Worm (Caenorhabditis elegans) whole organism, late embryonic: ENCODE results near the gene T01D3.3.

ENCODE experiments used
- C08G9.2 ChIP-seq: sonication (generic microtip); optimal IDR thresholded peaks from 2 replicates; lab custom pipeline; 2016; ENCODE audit warnings: mild to moderate bottlenecking, missing genetic modification characterization, moderate library complexity, missing compliant biosample characterization
- C38D4.7 ChIP-seq: fragments of 200-800 bp; sonication (Bioruptor generic); optimal IDR thresholded peaks from 2 replicates; lab custom pipeline; 2018; ENCODE audit warnings: mild to moderate bottlenecking, missing genetic modification characterization, moderate library complexity, missing compliant biosample characterization
- F13H6.1 ChIP-seq: sonication (generic microtip); optimal IDR thresholded peaks from 2 replicates; lab custom pipeline; 2016; ENCODE audit warnings: missing genetic modification characterization, missing compliant biosample characterization
- K09A11.1 ChIP-seq: sonication (generic microtip); optimal IDR thresholded peaks from 2 replicates; lab custom pipeline; 2017; ENCODE audit warnings: antibody characterized with exemption, mild to moderate bottlenecking, missing genetic modification characterization, missing compliant biosample characterization; ENCODE audit not compliant: insufficient read depth
- T23F11.4 ChIP-seq: fragments of 200-800 bp; sonication (Bioruptor generic); optimal IDR thresholded peaks from 2 replicates; lab custom pipeline; 2018; ENCODE audit warnings: mild to moderate bottlenecking, missing genetic modification characterization, missing compliant biosample characterization
- ahr-1 ChIP-seq: sonication (generic microtip); optimal IDR thresholded peaks from 2 replicates; lab custom pipeline; 2016; ENCODE audit warnings: missing genetic modification characterization, missing compliant biosample characterization
- ama-1 ChIP-seq: fragments of 150-350 bp; optimal IDR thresholded peaks from 2 replicates; lab custom pipeline; 2014
- ceh-14 ChIP-seq: sonication (generic microtip); optimal IDR thresholded peaks from 2 replicates; lab custom pipeline; 2016; ENCODE audit warnings: missing genotype, missing genetic modification characterization, missing compliant biosample characterization
- ceh-22 ChIP-seq: sonication (generic microtip); optimal IDR thresholded peaks from 2 replicates; lab custom pipeline; 2017; ENCODE audit warnings: missing biosample characterization, missing genetic modification characterization
- ceh-30 ChIP-seq: fragments of 150-350 bp; optimal IDR thresholded peaks from 2 replicates; lab custom pipeline; 2014; ENCODE audit warnings: missing biosample characterization, missing genetic modification characterization
- ceh-34 ChIP-seq: sonication (generic microtip); optimal IDR thresholded peaks from 2 replicates; lab custom pipeline; 2016; ENCODE audit warnings: mild to moderate bottlenecking, missing genetic modification characterization, missing compliant biosample characterization
- ceh-45 ChIP-seq: fragments of 200-800 bp; sonication (Bioruptor generic); IDR thresholded peaks from 2 replicates; pipeline ENCODE4 v1.3.6; 2022; ENCODE audit warnings: missing genetic modification reagents, missing genetic modification characterization, missing compliant biosample characterization
- ceh-48 ChIP-seq: sonication (generic microtip); optimal IDR thresholded peaks from 2 replicates; lab custom pipeline; 2016; ENCODE audit warnings: missing genetic modification characterization, inconsistent platforms, missing compliant biosample characterization
- ceh-6 ChIP-seq: fragments of 200-800 bp; sonication (Bioruptor generic); optimal IDR thresholded peaks from 2 replicates; lab custom pipeline; 2018; ENCODE audit warnings: mild to moderate bottlenecking, missing genetic modification characterization, missing compliant biosample characterization
- ceh-9 ChIP-seq: sonication (generic microtip); optimal IDR thresholded peaks from 2 replicates; lab custom pipeline; 2016; ENCODE audit warnings: mild to moderate bottlenecking, missing genetic modification characterization, inconsistent platforms, missing compliant biosample characterization
- che-1 ChIP-seq: sonication (generic microtip); optimal IDR thresholded peaks from 2 replicates; lab custom pipeline; 2016; ENCODE audit warnings: mild to moderate bottlenecking, missing genetic modification characterization, missing compliant biosample characterization
- dve-1 ChIP-seq: sonication (generic microtip); optimal IDR thresholded peaks from 2 replicates; lab custom pipeline; 2017; ENCODE audit warnings: antibody characterized with exemption, mild to moderate bottlenecking, missing genetic modification characterization, missing compliant biosample characterization
- elt-4 ChIP-seq: sonication (generic microtip); optimal IDR thresholded peaks from 2 replicates; lab custom pipeline; 2016; ENCODE audit warnings: missing genetic modification characterization, missing compliant biosample characterization
- ets-4 ChIP-seq: sonication (generic microtip); optimal IDR thresholded peaks from 2 replicates; lab custom pipeline; 2016; ENCODE audit warnings: missing genetic modification characterization, missing compliant biosample characterization
- fkh-10 ChIP-seq: fragments of 150-350 bp; optimal IDR thresholded peaks from 2 replicates; lab custom pipeline; 2014; ENCODE audit warnings: missing biosample characterization, missing genetic modification reagents, missing genetic modification characterization
- fkh-6 ChIP-seq: sonication (generic microtip); optimal IDR thresholded peaks from 2 replicates; lab custom pipeline; 2016; ENCODE audit warnings: missing genetic modification characterization, missing compliant biosample characterization
- gmeb-2 ChIP-seq: sonication (generic microtip); optimal IDR thresholded peaks from 2 replicates; lab custom pipeline; 2016; ENCODE audit warnings: missing genetic modification characterization, inconsistent platforms, missing compliant biosample characterization
- hlh-13 ChIP-seq: fragments of 200-800 bp; sonication (Bioruptor generic); optimal IDR thresholded peaks from 2 replicates; lab custom pipeline; 2018; ENCODE audit warnings: mild to moderate bottlenecking, missing genetic modification characterization, missing compliant biosample characterization
- hlh-15 ChIP-seq: sonication (generic microtip); optimal IDR thresholded peaks from 2 replicates; lab custom pipeline; 2016; ENCODE audit warnings: missing genetic modification characterization, missing compliant biosample characterization
- hlh-30 ChIP-seq: sonication (generic microtip); optimal IDR thresholded peaks from 2 replicates; lab custom pipeline; 2017; ENCODE audit warnings: antibody characterized with exemption, missing genetic modification characterization, missing compliant biosample characterization; ENCODE audit not compliant: insufficient read depth
- hlh-6 ChIP-seq: sonication (generic microtip); optimal IDR thresholded peaks from 2 replicates; lab custom pipeline; 2016; ENCODE audit warnings: missing genotype, missing genetic modification characterization, missing compliant biosample characterization
- lim-6 ChIP-seq: sonication (generic microtip); optimal IDR thresholded peaks from 2 replicates; lab custom pipeline; 2016; ENCODE audit warnings: missing genetic modification characterization, missing compliant biosample characterization
- lin-11 ChIP-seq: fragments of 200-800 bp; sonication (Bioruptor generic); optimal IDR thresholded peaks from 2 replicates; lab custom pipeline; 2018; ENCODE audit warnings: mild to moderate bottlenecking, missing genetic modification characterization, missing compliant biosample characterization
- madf-2 ChIP-seq: sonication (generic microtip); optimal IDR thresholded peaks from 2 replicates; lab custom pipeline; 2017; ENCODE audit warnings: missing genetic modification characterization, missing compliant biosample characterization
- mec-3 ChIP-seq: sonication (generic microtip); optimal IDR thresholded peaks from 2 replicates; lab custom pipeline; 2016; ENCODE audit warnings: borderline replicate concordance, missing genetic modification characterization, missing compliant biosample characterization
- nfya-1 ChIP-seq: sonication (generic microtip); optimal IDR thresholded peaks from 2 replicates; lab custom pipeline; 2017; ENCODE audit warnings: missing genetic modification characterization, mild to moderate bottlenecking, missing compliant biosample characterization, antibody characterized with exemption, moderate library complexity
- nhr-11 ChIP-seq: fragments of 150-350 bp; optimal IDR thresholded peaks from 2 replicates; lab custom pipeline; 2014; ENCODE audit warnings: missing biosample characterization, missing genetic modification characterization
- nhr-232 ChIP-seq: sonication (generic microtip); optimal IDR thresholded peaks from 2 replicates; lab custom pipeline; 2016; ENCODE audit warnings: missing genetic modification characterization, missing compliant biosample characterization
- npax-4 ChIP-seq: sonication (generic microtip); optimal IDR thresholded peaks from 2 replicates; lab custom pipeline; 2016; ENCODE audit warnings: missing genetic modification characterization, missing compliant biosample characterization
- pag-3 ChIP-seq: sonication (generic microtip); optimal IDR thresholded peaks from 2 replicates; lab custom pipeline; 2016; ENCODE audit warnings: missing compliant biosample characterization, missing genetic modification characterization, borderline replicate concordance
- pat-9 ChIP-seq: fragments of 200-800 bp; sonication (Bioruptor generic); optimal IDR thresholded peaks from 2 replicates; lab custom pipeline; 2018; ENCODE audit warnings: mild to moderate bottlenecking, missing genetic modification characterization, moderate library complexity, missing compliant biosample characterization
- pqm-1 ChIP-seq: sonication (generic microtip); optimal IDR thresholded peaks from 2 replicates; lab custom pipeline; 2016; ENCODE audit warnings: missing genetic modification characterization, missing compliant biosample characterization
- ref-2 ChIP-seq: sonication (generic microtip); optimal IDR thresholded peaks from 2 replicates; lab custom pipeline; 2016; ENCODE audit warnings: missing genetic modification characterization, missing compliant biosample characterization
- rnt-1 ChIP-seq: sonication (generic microtip); optimal IDR thresholded peaks from 2 replicates; lab custom pipeline; 2016; ENCODE audit warnings: missing genetic modification characterization, missing compliant biosample characterization
- sox-2 ChIP-seq: fragments of 200-800 bp; sonication (Bioruptor generic); IDR thresholded peaks from 2 replicates; pipeline ENCODE4 v1.3.6; 2022; ENCODE audit warnings: missing genetic modification reagents, missing genetic modification characterization, missing compliant biosample characterization
- sox-4 ChIP-seq: sonication (generic microtip); optimal IDR thresholded peaks from 2 replicates; lab custom pipeline; 2017; ENCODE audit warnings: mild to moderate bottlenecking, missing genetic modification characterization, inconsistent platforms, missing compliant biosample characterization
- syd-9 ChIP-seq: sonication (generic microtip); optimal IDR thresholded peaks from 2 replicates; lab custom pipeline; 2016; ENCODE audit warnings: mild to moderate bottlenecking, missing genetic modification characterization, moderate library complexity, missing compliant biosample characterization
- tbx-2 ChIP-seq: sonication (generic microtip); optimal IDR thresholded peaks from 2 replicates; lab custom pipeline; 2016; ENCODE audit warnings: missing genetic modification characterization, missing compliant biosample characterization
- tbx-7 ChIP-seq: sonication (generic microtip); optimal IDR thresholded peaks from 2 replicates; lab custom pipeline; 2016; ENCODE audit warnings: missing genotype, missing genetic modification characterization, missing compliant biosample characterization
- unc-3 ChIP-seq, 2 experiments: fragments of 200-800 bp in 1 of 2; sonication (Bioruptor generic) in 1 of 2; sonication (generic microtip) in 1 of 2; conservative IDR thresholded peaks in 1 of 2; optimal IDR thresholded peaks in 1 of 2; 2 replicates each; pipeline versions ENCODE4 v1.3.6 to Lab custom; 2016 to 2022; ENCODE audit warnings: missing compliant biosample characterization in 2 of 2, missing genetic modification characterization in 2 of 2, missing genetic modification reagents in 1 of 2
- unc-55 ChIP-seq: sonication (generic microtip); optimal IDR thresholded peaks from 2 replicates; lab custom pipeline; 2017; ENCODE audit warnings: missing biosample characterization, missing genetic modification reagents, missing genetic modification characterization
- unc-86 ChIP-seq: sonication (generic microtip); optimal IDR thresholded peaks from 2 replicates; lab custom pipeline; 2016; ENCODE audit warnings: missing genetic modification characterization, missing compliant biosample characterization

Gene T01D3.3

ce11 chrV:13711060-13711459 lies 7.0 kb downstream of the T01D3.3 start, which contains the start of gene srx-96:
Gene srx-96, plus strand, starts transcription at chrV:13711360.
- TF ChIP-seq ets-4 (tag; lab: Kevin White, UChicago) (no peak), ceh-6 (GFP tag; lab: Kevin White, UChicago) (no peak), F13H6.1 (tag; lab: Kevin White, UChicago) (no peak), ama-1 (lab: Kevin White, UChicago) (no peak), K09A11.1 (no peak), ceh-22 (tag; lab: Kevin White, UChicago) (no peak), gmeb-2 (tag; lab: Kevin White, UChicago) (no peak), hlh-13 (GFP tag; lab: Kevin White, UChicago) (no peak), ceh-14 (tag; lab: Kevin White, UChicago) (no peak), fkh-6 (tag; lab: Kevin White, UChicago) (no peak), nhr-232 (tag; lab: Kevin White, UChicago) (no peak), pat-9 (tag; lab: Kevin White, UChicago) (no peak), syd-9 (tag; lab: Kevin White, UChicago) (no peak), mec-3 (tag; lab: Kevin White, UChicago) (no peak), unc-3 (GFP tag; conservative IDR thresholded peaks at IDR 0.05; lab: Robert Waterston, UW) (no peak), unc-3 (tag; optimal IDR thresholded peaks at IDR 0.05; lab: Kevin White, UChicago) (no peak), sox-4 (no peak), ref-2 (tag; lab: Kevin White, UChicago) (no peak), hlh-15 (tag; lab: Kevin White, UChicago) (no peak)

- no peak for TF ChIP-seq fkh-10 (GFP tag; lab: Kevin White, UChicago)
- TF ChIP-seq pqm-1 (tag; lab: Kevin White, UChicago), result peak; percentile 89
- TF ChIP-seq tbx-2, result peak; percentile 98
- no peak for TF ChIP-seq ceh-48 (tag; lab: Kevin White, UChicago)
- TF ChIP-seq nhr-11 (tag; lab: Kevin White, UChicago), result no peak
- no peak for TF ChIP-seq npax-4 (tag; lab: Kevin White, UChicago)
- peak; percentile 79 for TF ChIP-seq ahr-1 (tag; lab: Kevin White, UChicago)
- TF ChIP-seq T23F11.4 (GFP tag; lab: Kevin White, UChicago), result peak; percentile 12
- peak; percentile 24 for TF ChIP-seq ceh-6 (GFP tag; lab: Kevin White, UChicago)
- TF ChIP-seq rnt-1 (tag; lab: Kevin White, UChicago), result peak; percentile 92
- TF ChIP-seq lin-11 (tag; lab: Kevin White, UChicago), result no peak
- peak; percentile 61 for TF ChIP-seq pag-3 (tag; lab: Kevin White, UChicago)
- no peak for TF ChIP-seq gmeb-2 (tag; lab: Kevin White, UChicago)
- no peak for TF ChIP-seq dve-1 (tag; lab: Kevin White, UChicago)
- TF ChIP-seq elt-4, result no peak
- peak; percentile 41 for TF ChIP-seq hlh-6
- TF ChIP-seq ceh-45 (GFP tag; lab: Robert Waterston, UW), result no peak
- peak; percentile 95 for TF ChIP-seq C08G9.2 (tag; lab: Kevin White, UChicago)
- TF ChIP-seq hlh-13 (GFP tag; lab: Kevin White, UChicago), result no peak
- no peak for TF ChIP-seq ceh-9
- TF ChIP-seq sox-4, result no peak
- TF ChIP-seq lim-6, result peak; percentile 87
- TF ChIP-seq pat-9 (tag; lab: Kevin White, UChicago), result no peak
- TF ChIP-seq che-1 (tag; lab: Kevin White, UChicago), result peak; percentile 38
- peak; percentile 68 for TF ChIP-seq unc-86
- TF ChIP-seq K09A11.1, result no peak
- TF ChIP-seq hlh-15 (tag; lab: Kevin White, UChicago), result peak; percentile 79
- TF ChIP-seq syd-9 (tag; lab: Kevin White, UChicago), result peak; percentile 39
- TF ChIP-seq ceh-22 (tag; lab: Kevin White, UChicago), result no peak
- TF ChIP-seq ceh-34 (tag; lab: Kevin White, UChicago), result peak; percentile 89
- TF ChIP-seq nfya-1 (tag; lab: Kevin White, UChicago), result peak; percentile 43
- TF ChIP-seq mec-3 (tag; lab: Kevin White, UChicago), result peak; percentile 88
- no peak for TF ChIP-seq sox-2 (GFP tag; lab: Robert Waterston, UW)
- no peak for TF ChIP-seq hlh-30 (tag; lab: Kevin White, UChicago)
- peak; percentile 70 for TF ChIP-seq unc-3 (GFP tag; conservative IDR thresholded peaks at IDR 0.05; lab: Robert Waterston, UW)
- TF ChIP-seq unc-3 (tag; optimal IDR thresholded peaks at IDR 0.05; lab: Kevin White, UChicago), result peak; percentile 73
- peak; percentile 22 for TF ChIP-seq madf-2 (tag; lab: Kevin White, UChicago)
- TF ChIP-seq C38D4.7 (GFP tag; lab: Kevin White, UChicago), result no peak
- peak; percentile 95 for TF ChIP-seq tbx-7 (tag; lab: Kevin White, UChicago)
- TF ChIP-seq ceh-30 (tag; lab: Kevin White, UChicago), result no peak
- peak; percentile 72 for TF ChIP-seq fkh-6 (tag; lab: Kevin White, UChicago)
- no peak for TF ChIP-seq unc-55 (GFP tag; lab: Kevin White, UChicago)
- TF ChIP-seq ref-2 (tag; lab: Kevin White, UChicago), result peak; percentile 96
These were observed 11.2 kb downstream of the T01D3.3 start, which contains the start of gene zipt-9 for ce11 chrV:13715223-13715686. Gene zipt-9, minus strand, starts transcription at chrV:13715273.
